Fruit fly (Drosophila melanogaster) whole organism, wandering third instar larva: ENCODE data around the gene MICU3.

Source experiments
- CG32264 ChIP-seq: fragments of 200-800 bp; sonication (Bioruptor generic); optimal IDR thresholded peaks from 2 replicates; lab custom pipeline; 2016; ENCODE audit warnings: missing biosample characterization, missing genetic modification characterization
- CG9705 ChIP-seq: fragments of 200-800 bp; sonication (Bioruptor generic); optimal IDR thresholded peaks from 2 replicates; lab custom pipeline; 2018; ENCODE audit warnings: missing biosample characterization, mild to moderate bottlenecking, missing genetic modification characterization
- CrebA ChIP-seq: fragments of 200-800 bp; sonication (Bioruptor generic); optimal IDR thresholded peaks from 2 replicates; lab custom pipeline; 2016; ENCODE audit warnings: missing biosample characterization, mild to moderate bottlenecking, missing genetic modification characterization, borderline replicate concordance
- Dif ChIP-seq: fragments of 200-275, 200-300 bp; sonication (Bioruptor generic); optimal IDR thresholded peaks from 2 replicates; lab custom pipeline; 2018; ENCODE audit warnings: missing biosample characterization, missing genetic modification characterization; ENCODE audit not compliant: partially characterized antibody
- GATAd ChIP-seq: sonication (Bioruptor generic); optimal IDR thresholded peaks from 2 replicates; lab custom pipeline; 2016; ENCODE audit warnings: missing biosample characterization, missing genetic modification characterization
- HLH106 ChIP-seq: fragments of 200-800 bp; optimal IDR thresholded peaks from 3 replicates; lab custom pipeline; 2019; ENCODE audit warnings: missing biosample characterization, mild to moderate bottlenecking, missing genetic modification characterization, moderate library complexity
- Hnf4 ChIP-seq: fragments of 200-800 bp; sonication (Bioruptor generic); optimal IDR thresholded peaks from 2 replicates; lab custom pipeline; 2016; ENCODE audit warnings: missing biosample characterization, mild to moderate bottlenecking, missing genetic modification characterization
- Hr83 ChIP-seq: fragments of 200-300 bp; sonication (Bioruptor generic); optimal IDR thresholded peaks from 2 replicates; lab custom pipeline; 2016; ENCODE audit warnings: missing biosample characterization, mild to moderate bottlenecking, missing genetic modification characterization, moderate library complexity; ENCODE audit not compliant: poor library complexity, severe bottlenecking
- Jra ChIP-seq: sonication (Bioruptor generic); optimal IDR thresholded peaks from 2 replicates; lab custom pipeline; 2016; ENCODE audit warnings: missing biosample characterization, missing genetic modification characterization
- Myc ChIP-seq: fragments of >200 bp; optimal IDR thresholded peaks from 2 replicates; lab custom pipeline; 2017
- N ChIP-seq: fragments of >200 bp; optimal IDR thresholded peaks from 2 replicates; lab custom pipeline; 2018; ENCODE audit warnings: missing biosample characterization, missing external identifiers, missing genetic modification characterization
- OdsH ChIP-seq: fragments of 200-800 bp; sonication (Bioruptor generic); optimal IDR thresholded peaks from 2 replicates; lab custom pipeline; 2016; ENCODE audit warnings: missing biosample characterization, mild to moderate bottlenecking, missing genetic modification characterization
- Rel ChIP-seq, 2 experiments: fragments of 200-800 bp; sonication (Bioruptor generic) in 1 of 2; optimal IDR thresholded peaks; 2 replicates in 1 of 2; 3 replicates in 1 of 2; lab custom pipeline; 2016 to 2019; ENCODE audit warnings: mild to moderate bottlenecking in 2 of 2, missing biosample characterization in 2 of 2, missing genetic modification characterization in 2 of 2, moderate library complexity in 1 of 2
- Sp1 ChIP-seq: fragments of 200-800 bp; sonication (Bioruptor generic); optimal IDR thresholded peaks from 3 replicates; lab custom pipeline; 2019; ENCODE audit warnings: missing biosample characterization, mild to moderate bottlenecking, missing genetic modification characterization, moderate library complexity
- br ChIP-seq: fragments of 200-800 bp; sonication (Bioruptor generic); optimal IDR thresholded peaks from 2 replicates; lab custom pipeline; 2016; ENCODE audit warnings: missing biosample characterization, missing genetic modification characterization
- dl ChIP-seq, 2 experiments: fragments of 175-275, 200-275 bp in 1 of 2; fragments of 200-275 bp in 1 of 2; sonication (Bioruptor generic); optimal IDR thresholded peaks; lab custom pipeline; 2018; ENCODE audit warnings: mild to moderate bottlenecking in 2 of 2, missing biosample characterization in 2 of 2, missing genetic modification characterization in 2 of 2, moderate library complexity in 2 of 2; ENCODE audit not compliant: partially characterized antibody in 2 of 2, insufficient read depth in 1 of 2
- dmrt93B ChIP-seq: fragments of 200-800 bp; sonication (Bioruptor generic); optimal IDR thresholded peaks from 2 replicates; lab custom pipeline; 2018; ENCODE audit warnings: missing biosample characterization, mild to moderate bottlenecking, missing genetic modification characterization
- dsf ChIP-seq: sonication (Bioruptor generic); optimal IDR thresholded peaks from 2 replicates; lab custom pipeline; 2016; ENCODE audit warnings: missing biosample characterization, missing genetic modification characterization, borderline replicate concordance
- ey ChIP-seq: fragments of 200-800 bp; sonication (Bioruptor generic); optimal IDR thresholded peaks from 2 replicates; lab custom pipeline; 2016; ENCODE audit warnings: missing biosample characterization, missing genetic modification characterization
- foxo ChIP-seq, 2 experiments: fragments of 200-800 bp; sonication (Bioruptor generic); optimal IDR thresholded peaks; 2 replicates in 1 of 2; 3 replicates in 1 of 2; lab custom pipeline; 2016 to 2017; ENCODE audit warnings: missing biosample characterization in 2 of 2, missing genetic modification characterization in 2 of 2
- fru ChIP-seq: fragments of 200-800 bp; sonication (Bioruptor generic); optimal IDR thresholded peaks from 3 replicates; lab custom pipeline; 2016; ENCODE audit warnings: missing biosample characterization, mild to moderate bottlenecking, missing genetic modification characterization
- h ChIP-seq: fragments of 200-800 bp; sonication (Bioruptor generic); optimal IDR thresholded peaks from 3 replicates; lab custom pipeline; 2016; ENCODE audit warnings: missing biosample characterization, mild to moderate bottlenecking, missing genetic modification characterization
- jim ChIP-seq: fragments of 175-275, 200-325 bp; sonication (Bioruptor generic); optimal IDR thresholded peaks from 2 replicates; lab custom pipeline; 2016; ENCODE audit warnings: missing biosample characterization, mild to moderate bottlenecking, missing genetic modification characterization
- pan ChIP-seq: fragments of >200 bp; optimal IDR thresholded peaks from 2 replicates; lab custom pipeline; 2017
- rgr ChIP-seq: fragments of 200-800 bp; sonication (Bioruptor generic); optimal IDR thresholded peaks from 3 replicates; lab custom pipeline; 2016; ENCODE audit warnings: missing biosample characterization, mild to moderate bottlenecking, missing genetic modification characterization
- sv ChIP-seq: fragments of 200-800 bp; sonication (Bioruptor generic); optimal IDR thresholded peaks from 3 replicates; lab custom pipeline; 2016; ENCODE audit warnings: missing biosample characterization, missing genetic modification characterization
- tai ChIP-seq: sonication (Bioruptor generic); optimal IDR thresholded peaks from 2 replicates; lab custom pipeline; 2016; ENCODE audit warnings: missing biosample characterization, missing genetic modification characterization
- usp ChIP-seq: fragments of >200 bp; optimal IDR thresholded peaks from 2 replicates; lab custom pipeline; 2017; ENCODE audit warnings: missing biosample characterization, missing genetic modification characterization
- woc ChIP-seq: sonication (Bioruptor generic); optimal IDR thresholded peaks from 2 replicates; lab custom pipeline; 2016; ENCODE audit warnings: missing biosample characterization, mild to moderate bottlenecking, missing genetic modification characterization

Gene MICU3

dm6 chr3R:19891363-19891762 is 44.3 kb downstream of the MICU3 start:
- TF ChIP-seq CrebA (GFP tag; lab: Kevin White, UChicago) = no peak
- TF ChIP-seq fru (GFP tag; lab: Kevin White, UChicago) = no peak
- TF ChIP-seq Rel (GFP tag; optimal IDR thresholded peaks at IDR 0.05; lab: Kevin White, UChicago) = no peak
- TF ChIP-seq Rel (tag; optimal IDR thresholded peaks at IDR 0.05; lab: Kevin White, UChicago) = no peak
- TF ChIP-seq jim (GFP tag; lab: Kevin White, UChicago) = no peak
- TF ChIP-seq OdsH = no peak
- no peak for TF ChIP-seq sv (GFP tag; lab: Kevin White, UChicago)
- TF ChIP-seq Hnf4 (GFP tag; lab: Kevin White, UChicago) = no peak
- no peak for TF ChIP-seq woc (GFP tag; lab: Kevin White, UChicago)
- TF ChIP-seq N (GFP tag; lab: Kevin White, UChicago) = no peak
- no peak for TF ChIP-seq Jra
- TF ChIP-seq foxo (GFP tag; optimal IDR thresholded peaks at IDR 0.05; lab: Kevin White, UChicago) = no peak
- TF ChIP-seq CG32264 (GFP tag; lab: Kevin White, UChicago) = no peak
- TF ChIP-seq br (GFP tag; lab: Kevin White, UChicago) = no peak
- no peak for TF ChIP-seq Hr83
- TF ChIP-seq Sp1 (GFP tag; lab: Kevin White, UChicago) = no peak
- TF ChIP-seq ey = no peak
- TF ChIP-seq, all 38 proteins: peak for 0

- no peak for TF ChIP-seq N (GFP tag; lab: Kevin White, UChicago)
- TF ChIP-seq h = peak; percentile 18
- TF ChIP-seq foxo (GFP tag; optimal IDR thresholded peaks at IDR 0.05; lab: Kevin White, UChicago) = no peak
- peak; percentile 44 for TF ChIP-seq sv (GFP tag; lab: Kevin White, UChicago)
- TF ChIP-seq rgr (GFP tag; lab: Kevin White, UChicago) = no peak
- peak; percentile 5 for TF ChIP-seq fru (GFP tag; lab: Kevin White, UChicago)
- no peak for TF ChIP-seq Jra
- TF ChIP-seq, all 38 proteins: peak for 3
These were observed 44.9 kb downstream of the MICU3 start for dm6 chr3R:19892046-19892445.

- TF ChIP-seq dsf (GFP tag; lab: Kevin White, UChicago) = no peak
- no peak for TF ChIP-seq usp (GFP tag; lab: Kevin White, UChicago)
- TF ChIP-seq OdsH = no peak
- TF ChIP-seq fru (GFP tag; lab: Kevin White, UChicago) = no peak
- no peak for TF ChIP-seq Jra
- TF ChIP-seq sv (GFP tag; lab: Kevin White, UChicago) = no peak
- TF ChIP-seq ey = no peak
- TF ChIP-seq dmrt93B (GFP tag; lab: Kevin White, UChicago) = no peak
- TF ChIP-seq Rel (GFP tag; optimal IDR thresholded peaks at IDR 0.05; lab: Kevin White, UChicago) = no peak
- TF ChIP-seq Rel (tag; optimal IDR thresholded peaks at IDR 0.05; lab: Kevin White, UChicago) = no peak
- TF ChIP-seq Dif (GFP tag; lab: Kevin White, UChicago) = no peak
- TF ChIP-seq CG9705 (GFP tag; lab: Kevin White, UChicago) = no peak
- TF ChIP-seq Sp1 (GFP tag; lab: Kevin White, UChicago) = no peak
- no peak for TF ChIP-seq HLH106 (tag; lab: Kevin White, UChicago)
- TF ChIP-seq N (GFP tag; lab: Kevin White, UChicago) = no peak
- TF ChIP-seq jim (GFP tag; lab: Kevin White, UChicago) = no peak
- TF ChIP-seq pan (lab: Kevin White, UChicago) = no peak
- TF ChIP-seq CG32264 (GFP tag; lab: Kevin White, UChicago) = no peak
These were observed 48.2 kb downstream of the MICU3 start for dm6 chr3R:19895305-19895704.

- TF ChIP-seq Rel (GFP tag; optimal IDR thresholded peaks at IDR 0.05; lab: Kevin White, UChicago) = no peak
- TF ChIP-seq Rel (tag; optimal IDR thresholded peaks at IDR 0.05; lab: Kevin White, UChicago) = peak; percentile 62
- TF ChIP-seq tai (GFP tag; lab: Kevin White, UChicago) = no peak
- TF ChIP-seq N (GFP tag; lab: Kevin White, UChicago) = no peak
- TF ChIP-seq GATAd (GFP tag; lab: Kevin White, UChicago) = no peak
These were observed 54.6 kb downstream of the MICU3 start for dm6 chr3R:19901742-19902141.

dm6 chr3R:19902328-19902727 is 55.2 kb downstream of the MICU3 start:
- TF ChIP-seq CrebA (GFP tag; lab: Kevin White, UChicago) (no peak), Hnf4 (GFP tag; lab: Kevin White, UChicago) (no peak), h (no peak), dl (GFP tag; optimal IDR thresholded peaks at IDR 0.05; lab: Kevin White, UChicago; ENCODE audit: insufficient read depth in 1 of 2, partially characterized antibody in 2 of 2) (no peak), rgr (GFP tag; lab: Kevin White, UChicago) (no peak), OdsH (no peak), Myc (lab: Kevin White, UChicago) (no peak), br (GFP tag; lab: Kevin White, UChicago) (no peak)
- TF ChIP-seq, all 38 proteins: peak for 0
